Worm (Caenorhabditis elegans) whole organism, early embryonic: Measurements from ENCODE around the gene M01E10.3.

ENCODE experiments used
- B0310.2 ChIP-seq: sonication (generic microtip); optimal IDR thresholded peaks from 2 replicates; lab custom pipeline; 2016; ENCODE audit warnings: mild to moderate bottlenecking, missing genetic modification characterization, missing compliant biosample characterization
- aly-1 ChIP-seq: sonication (generic microtip); optimal IDR thresholded peaks from 2 replicates; lab custom pipeline; 2016; ENCODE audit warnings: missing genetic modification characterization, missing compliant biosample characterization
- ama-1 ChIP-seq: fragments of 150-350 bp; optimal IDR thresholded peaks from 2 replicates; lab custom pipeline; 2014
- ceh-13 ChIP-seq: fragments of 200-800 bp; sonication (Bioruptor generic); optimal IDR thresholded peaks from 2 replicates; lab custom pipeline; 2018; ENCODE audit warnings: mild to moderate bottlenecking, missing genetic modification characterization, missing compliant biosample characterization
- ets-7 ChIP-seq: sonication (generic microtip); optimal IDR thresholded peaks from 2 replicates; lab custom pipeline; 2016; ENCODE audit warnings: missing genotype, missing genetic modification characterization, missing compliant biosample characterization
- flt-1 ChIP-seq: fragments of 200-800 bp; sonication (Bioruptor generic); IDR thresholded peaks from 2 replicates; pipeline ENCODE4 v1.3.6; 2022; ENCODE audit warnings: missing genetic modification characterization, missing compliant biosample characterization
- hmbx-1 ChIP-seq: sonication (generic microtip); optimal IDR thresholded peaks from 2 replicates; lab custom pipeline; 2016; ENCODE audit warnings: mild to moderate bottlenecking, missing genetic modification characterization, missing compliant biosample characterization
- hnd-1 ChIP-seq: sonication (generic microtip); optimal IDR thresholded peaks from 2 replicates; lab custom pipeline; 2016; ENCODE audit warnings: missing genetic modification characterization, missing compliant biosample characterization
- scrt-1 ChIP-seq: fragments of 200-800 bp; sonication (Bioruptor generic); IDR thresholded peaks from 2 replicates; pipeline ENCODE4 v1.3.6; 2022; ENCODE audit warnings: missing genetic modification characterization, missing compliant biosample characterization
- sea-1 ChIP-seq: fragments of 200-800 bp; sonication (Bioruptor generic); conservative IDR thresholded peaks from 2 replicates; pipeline ENCODE4 v1.3.6; 2022; ENCODE audit warnings: missing genetic modification characterization, missing compliant biosample characterization
- tbx-11 ChIP-seq: fragments of 200-800 bp; sonication (Bioruptor generic); IDR thresholded peaks from 2 replicates; pipeline ENCODE4 v1.3.6; 2022; ENCODE audit warnings: missing genetic modification characterization, missing compliant biosample characterization
- tbx-37 ChIP-seq: fragments of 200-800 bp; sonication (Bioruptor generic); conservative IDR thresholded peaks from 2 replicates; pipeline ENCODE4 v1.3.6; 2022; ENCODE audit warnings: missing genetic modification reagents, missing genetic modification characterization, missing compliant biosample characterization
- tra-4 ChIP-seq: sonication (generic microtip); optimal IDR thresholded peaks from 2 replicates; lab custom pipeline; 2017; ENCODE audit warnings: missing genetic modification characterization, missing compliant biosample characterization

DNA sequence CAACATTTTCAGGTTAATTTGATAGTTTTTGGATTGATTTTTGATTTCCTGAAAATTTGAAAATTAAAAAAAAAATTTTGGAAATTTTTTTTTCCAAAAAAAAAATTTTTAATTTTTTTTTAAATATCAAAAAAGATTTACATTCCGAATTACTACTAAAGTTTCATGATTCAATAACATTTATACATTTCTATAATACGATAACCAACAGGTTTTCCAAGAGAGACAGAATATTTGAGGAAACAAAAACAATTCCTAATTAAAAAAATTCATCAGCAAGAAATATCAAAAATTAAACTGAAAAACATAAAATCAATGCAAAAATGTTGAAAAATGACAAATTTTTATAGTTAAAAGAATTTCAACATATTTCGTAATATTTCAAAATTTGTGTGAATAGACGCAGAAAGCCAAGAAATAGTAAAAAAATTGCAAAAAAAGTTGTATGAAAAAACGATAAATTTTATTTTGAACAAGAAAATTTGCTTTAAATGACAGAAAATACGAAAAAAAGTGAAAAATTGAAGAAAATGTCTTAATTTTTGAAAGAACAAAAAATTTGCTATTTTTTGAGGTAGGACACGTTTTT lies 22.7 kb upstream of the M01E10.3 start, which contains the start of gene Y39A3A.4:
- TF ChIP-seq B0310.2 (tag; lab: Kevin White, UChicago): no peak
- TF ChIP-seq ama-1 (lab: Kevin White, UChicago): no peak
- TF ChIP-seq hnd-1 (tag; lab: Kevin White, UChicago): no peak
- TF ChIP-seq aly-1 (tag; lab: Kevin White, UChicago): no peak
- no peak for TF ChIP-seq ceh-13 (GFP tag; lab: Kevin White, UChicago)
- no peak for TF ChIP-seq tbx-37 (GFP tag; lab: Robert Waterston, UW)
- no peak for TF ChIP-seq tra-4 (tag; lab: Kevin White, UChicago)
- TF ChIP-seq hmbx-1 (tag; lab: Kevin White, UChicago): no peak
- no peak for TF ChIP-seq ets-7
- no peak for TF ChIP-seq tbx-11 (GFP tag; lab: Robert Waterston, UW)
- TF ChIP-seq flt-1 (GFP tag; lab: Robert Waterston, UW): no peak
- no peak for TF ChIP-seq scrt-1
- no peak for TF ChIP-seq sea-1 (GFP tag; lab: Robert Waterston, UW)
